Worm (Caenorhabditis elegans) whole organism, L1 larva: ENCODE measurements around the gene Y50E8A.1.

Experiments
- elt-3 ChIP-seq, 6 experiments: fragments of 150-350 bp in 1 of 6; sonication (generic microtip); optimal IDR thresholded peaks; 2 replicates each; lab custom pipeline; 2017 to 2018; ENCODE audit warnings: missing biosample characterization in 6 of 6, missing genetic modification characterization in 6 of 6, inconsistent platforms in 1 of 6
- fkh-10 ChIP-seq: sonication (generic microtip); optimal IDR thresholded peaks from 2 replicates; lab custom pipeline; 2017; ENCODE audit warnings: missing biosample characterization, missing genetic modification reagents, missing genetic modification characterization

DNA sequence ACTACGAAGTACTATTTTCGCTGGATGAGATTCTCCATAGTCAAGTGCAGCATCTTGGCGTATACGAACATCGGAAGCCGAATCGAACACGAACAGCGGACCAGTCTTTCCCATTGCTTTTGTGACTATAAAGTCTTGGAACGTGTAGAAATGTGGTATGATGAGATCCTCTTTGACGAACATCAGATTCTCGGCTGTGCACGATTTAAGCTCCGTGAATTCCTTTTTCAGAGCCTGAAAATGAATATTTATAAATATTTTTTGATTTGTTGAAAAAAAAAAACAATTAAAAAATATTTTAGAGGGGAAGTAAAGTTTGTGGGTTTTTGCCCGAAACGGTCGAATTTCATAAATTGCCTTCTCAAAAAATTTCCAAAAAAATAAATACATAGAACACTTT, 42.8 kb upstream of the Y50E8A.1 start:
- TF ChIP-seq fkh-10 (GFP tag; lab: Kevin White, UChicago): no peak
- TF ChIP-seq elt-3 (tag; optimal IDR thresholded peaks at IDR 0.05; lab: Kevin White, UChicago): no peak
